Worm (Caenorhabditis elegans): ENCODE results near the gene F54D1.6.
A peak's percentile ranks its signal among the peaks of the same experiment; 100 is the strongest.
"Not testable (repeated sequence)": the region's sequence is repeated elsewhere in the genome, so short reads cannot be mapped to it uniquely, and the experiment has no call there.

The F54D1.6 gene

DNA sequence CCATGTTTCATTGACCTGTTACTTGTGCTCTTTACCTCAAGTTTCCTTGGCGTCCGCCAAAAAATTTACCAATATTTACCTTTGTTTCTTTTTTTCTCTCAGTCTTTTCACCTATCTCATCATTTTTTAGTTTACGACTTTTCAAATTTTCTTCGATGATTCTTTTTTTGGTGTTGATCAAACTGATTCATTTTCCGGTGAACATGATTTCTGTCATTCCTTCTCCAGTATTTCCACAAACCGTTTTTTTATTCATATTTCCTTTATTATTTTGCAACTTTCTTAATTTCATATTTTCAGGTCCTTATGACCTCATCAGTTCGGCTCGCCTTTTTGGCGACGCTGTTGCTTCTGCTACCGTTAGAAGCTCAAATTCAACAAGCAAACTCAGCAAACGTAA lies at the start of gene F54D1.6:
F54D1.6 (plus strand) TSS at position 301 of the 400 bp plus-strand sequence.
- TF ChIP-seq lsy-2 (tag; optimal IDR thresholded peaks at IDR 0.05), result no peak
- TF ChIP-seq unc-62 (GFP tag; optimal IDR thresholded peaks at IDR 0.05), result no peak
- TF ChIP-seq sma-9 (GFP tag; optimal IDR thresholded peaks at IDR 0.05), result no peak
- no peak for TF ChIP-seq sma-9 (tag; optimal IDR thresholded peaks at IDR 0.05)

DNA sequence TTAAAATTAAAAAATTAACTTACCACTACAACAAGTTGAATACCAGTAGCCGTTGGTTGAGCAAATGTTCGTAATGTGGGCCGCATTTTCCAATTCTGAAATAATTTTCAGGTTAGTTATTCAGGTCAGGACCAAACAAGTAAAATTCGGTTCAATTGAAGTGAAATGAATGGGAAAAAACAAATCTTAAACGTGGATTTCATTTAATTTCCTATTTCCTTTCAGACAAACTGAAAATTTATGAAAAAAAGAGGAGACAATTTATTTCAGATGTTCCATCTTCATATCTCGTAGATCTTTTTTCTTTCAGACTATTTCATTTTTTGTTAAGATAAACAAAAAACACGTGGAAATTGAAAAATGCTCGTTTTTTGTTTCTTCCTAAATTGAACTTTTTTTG lies 46.2 kb upstream of the F54D1.6 start, which contains the start of gene C05C12.6:
C05C12.6 (minus strand) TSS at position 101 of the 400 bp plus-strand sequence.
- no peak for TF ChIP-seq mbf-1 (tag; optimal IDR thresholded peaks at IDR 0.05)
- TF ChIP-seq unc-55 (GFP tag; optimal IDR thresholded peaks at IDR 0.05), result no peak
- no peak for TF ChIP-seq snpc-4 (tag; optimal IDR thresholded peaks at IDR 0.05)
- TF ChIP-seq nhr-77 (tag; optimal IDR thresholded peaks at IDR 0.05), result no peak
- TF ChIP-seq nhr-6 (tag; optimal IDR thresholded peaks at IDR 0.05), result no peak
- no peak for TF ChIP-seq unc-62 (GFP tag; optimal IDR thresholded peaks at IDR 0.05)

- no peak for TF ChIP-seq nhr-25 (tag; optimal IDR thresholded peaks at IDR 0.05)
- no peak for TF ChIP-seq nhr-21 (tag; optimal IDR thresholded peaks at IDR 0.05)
- no peak for TF ChIP-seq nhr-10 (tag; optimal IDR thresholded peaks at IDR 0.05)
- TF ChIP-seq sma-3 (GFP tag; optimal IDR thresholded peaks at IDR 0.05), result no peak
- no peak for TF ChIP-seq zag-1 (tag; optimal IDR thresholded peaks at IDR 0.05)
- TF ChIP-seq unc-55 (GFP tag; optimal IDR thresholded peaks at IDR 0.05), result no peak
- no peak for TF ChIP-seq peb-1 (tag; optimal IDR thresholded peaks at IDR 0.05)
- no peak for TF ChIP-seq skn-1 (tag; optimal IDR thresholded peaks at IDR 0.05)
- no peak for TF ChIP-seq unc-39 (tag; optimal IDR thresholded peaks at IDR 0.05)
- TF ChIP-seq ztf-11 (tag; optimal IDR thresholded peaks at IDR 0.05), result no peak
- TF ChIP-seq Y55F3AM.14 (GFP tag; optimal IDR thresholded peaks at IDR 0.05), result no peak
- no peak for TF ChIP-seq nhr-6 (tag; optimal IDR thresholded peaks at IDR 0.05)
- no peak for TF ChIP-seq F13H6.1 (tag; optimal IDR thresholded peaks at IDR 0.05)
- no peak for TF ChIP-seq mab-5 (tag; optimal IDR thresholded peaks at IDR 0.05)
- TF ChIP-seq nhr-77 (tag; optimal IDR thresholded peaks at IDR 0.05), result no peak
Observed at ce11 chrIV:11247434-11247833, 40.2 kb upstream of the F54D1.6 start.

DNA sequence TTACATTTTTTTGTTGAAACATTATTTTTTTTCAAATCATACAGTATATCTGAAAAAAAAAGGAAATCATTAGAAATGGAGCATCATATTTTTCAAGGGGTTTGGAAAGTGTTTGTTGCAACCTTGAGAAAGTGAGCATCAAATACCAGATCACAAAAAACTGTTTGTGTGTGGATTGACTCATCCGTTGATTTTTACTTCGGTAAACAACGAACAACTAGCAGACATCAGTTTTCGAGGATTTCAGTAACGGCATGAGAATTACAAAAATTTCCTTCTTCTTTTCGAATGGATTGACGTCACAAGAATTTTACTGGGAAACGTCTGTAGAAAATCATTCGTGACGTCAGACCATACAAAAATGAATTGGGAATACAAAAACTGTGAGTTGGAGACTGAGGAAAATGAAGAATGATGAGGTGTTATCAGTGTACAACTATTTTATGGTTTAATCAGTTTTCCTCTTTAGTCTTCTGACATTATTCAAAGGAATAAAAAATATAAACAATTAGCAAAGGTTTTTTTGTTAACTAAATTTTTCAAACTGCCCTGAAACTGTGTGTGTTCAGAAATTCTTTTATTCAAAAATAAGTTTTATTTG lies 39.5 kb upstream of the F54D1.6 start, which contains the start of gene C05C12.4:
C05C12.4 (minus strand) TSS at position 51 of the 601 bp plus-strand sequence.
- TF ChIP-seq fos-1 (tag; optimal IDR thresholded peaks at IDR 0.05) (peak; percentile 76), gmeb-1 (tag; optimal IDR thresholded peaks at IDR 0.05) (no peak)

ce11 chrIV:11253689-11254088 lies 33.9 kb upstream of the F54D1.6 start, which contains the start of gene C05C12.1:
TSS of gene C05C12.1 (plus strand) at chrIV:11253989.
- TF ChIP-seq nhr-25, ztf-4, F13H6.1 (tag; optimal IDR thresholded peaks at IDR 0.05): not testable (repeated sequence)

DNA sequence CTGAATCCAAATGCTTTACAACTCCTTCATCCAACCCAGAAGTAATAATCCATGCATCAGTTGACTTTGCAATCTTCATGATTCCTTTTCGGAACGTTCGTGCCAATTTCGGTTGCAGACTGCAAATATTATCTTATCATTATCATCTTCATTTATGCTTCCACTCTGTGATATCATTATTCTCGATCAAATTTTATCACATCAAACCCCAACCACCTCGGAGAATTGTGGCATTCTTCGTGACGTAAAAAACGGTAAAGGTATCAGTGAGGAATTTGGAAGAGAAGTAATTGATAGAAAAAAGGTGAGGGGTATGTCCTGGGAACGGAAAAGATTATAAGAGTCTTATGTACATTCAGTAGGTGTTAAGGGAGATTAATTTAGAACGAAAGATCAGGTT lies 30.1 kb upstream of the F54D1.6 start:
- TF ChIP-seq F13H6.1 (tag; optimal IDR thresholded peaks at IDR 0.05), result no peak
- no peak for TF ChIP-seq nhr-23 (tag; optimal IDR thresholded peaks at IDR 0.05)
- TF ChIP-seq sma-9 (GFP tag; optimal IDR thresholded peaks at IDR 0.05), result peak; percentile 49
- no peak for TF ChIP-seq sma-9 (tag; optimal IDR thresholded peaks at IDR 0.05)
- peak; percentile 96 for TF ChIP-seq fos-1 (tag; optimal IDR thresholded peaks at IDR 0.05)

DNA sequence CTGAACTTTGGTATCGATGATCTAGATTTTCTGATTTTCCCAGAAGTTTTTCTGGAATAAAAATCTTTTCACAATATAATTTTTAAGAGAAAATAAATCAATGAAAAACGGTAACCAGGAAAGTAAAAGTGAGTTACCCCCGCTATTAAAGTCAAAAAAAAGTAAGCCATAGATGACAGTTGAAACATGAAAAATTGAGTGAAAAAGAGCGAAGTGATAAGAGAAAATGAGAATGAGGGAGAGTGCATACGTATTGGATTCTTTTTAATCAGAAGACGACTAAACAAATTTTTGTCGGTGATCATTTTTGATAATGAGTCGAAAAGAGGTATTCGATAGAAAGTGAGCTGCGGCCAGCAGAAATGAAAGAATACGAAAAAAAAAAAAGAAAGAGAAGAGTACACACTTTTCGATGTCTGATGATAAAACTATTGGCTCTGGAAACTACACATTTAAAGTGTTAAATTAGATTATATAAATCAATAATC lies 28.1 kb upstream of the F54D1.6 start, which contains the start of gene gtl-1:
gtl-1 (minus strand) TSS at position 51 of the 488 bp plus-strand sequence.
- TF ChIP-seq fos-1 (tag; optimal IDR thresholded peaks at IDR 0.05), result peak; percentile 89
- TF ChIP-seq nhr-10 (tag; optimal IDR thresholded peaks at IDR 0.05), result no peak

ce11 chrIV:11260544-11261227 lies 26.9 kb upstream of the F54D1.6 start, which contains the start of gene C05C12.5:
TSS of gene C05C12.5 (minus strand) at chrIV:11261185.
- TF ChIP-seq zag-1 (tag; optimal IDR thresholded peaks at IDR 0.05) (no peak), ztf-4 (tag; optimal IDR thresholded peaks at IDR 0.05) (no peak), ztf-11 (tag; optimal IDR thresholded peaks at IDR 0.05) (no peak), lin-11 (tag; optimal IDR thresholded peaks at IDR 0.05) (no peak), nhr-23 (tag; optimal IDR thresholded peaks at IDR 0.05) (no peak), nhr-237 (tag; optimal IDR thresholded peaks at IDR 0.05) (no peak), ztf-1 (GFP tag; conservative IDR thresholded peaks at IDR 0.05) (no peak)
